Fruit fly (Drosophila melanogaster) whole organism, embryonic: Measurements from ENCODE around the gene CG18749.

ENCODE experiments used
- Adf1 ChIP-seq: fragments of 200-800 bp; sonication (Bioruptor generic); IDR thresholded peaks from 2 replicates; pipeline ENCODE4 v1.3.6; 2022; ENCODE audit warnings: missing biosample characterization, missing genetic modification characterization
- Atf3 ChIP-seq: fragments of 200-800 bp; sonication (Bioruptor generic); optimal IDR thresholded peaks from 3 replicates; lab custom pipeline; 2016; ENCODE audit warnings: missing biosample characterization, missing genetic modification characterization
- CG10147 ChIP-seq: fragments of 200-800 bp; sonication (Bioruptor generic); optimal IDR thresholded peaks from 2 replicates; lab custom pipeline; 2019; ENCODE audit warnings: missing biosample characterization, mild to moderate bottlenecking, missing genetic modification characterization, moderate library complexity
- CG10321 ChIP-seq: fragments of 200-800 bp; sonication (Bioruptor generic); IDR thresholded peaks from 2 replicates; pipeline ENCODE4 v1.3.6; 2022; ENCODE audit warnings: missing biosample characterization, missing genetic modification characterization
- CG11085 ChIP-seq: fragments of 200-800 bp; sonication (Bioruptor generic); IDR thresholded peaks from 2 replicates; pipeline ENCODE4 v1.3.6; 2022; ENCODE audit warnings: missing biosample characterization, missing genetic modification characterization
- CG11093 ChIP-seq: fragments of 200-800 bp; sonication (Bioruptor generic); IDR thresholded peaks from 3 replicates; pipeline ENCODE4 v1.3.6; 2022; ENCODE audit warnings: missing biosample characterization, missing genetic modification characterization
- CG12391 ChIP-seq: fragments of 200-800 bp; sonication (Bioruptor generic); optimal IDR thresholded peaks from 3 replicates; lab custom pipeline; 2018; ENCODE audit warnings: missing biosample characterization, mild to moderate bottlenecking, missing genetic modification characterization, moderate library complexity
- CG12744 ChIP-seq: fragments of 200-800 bp; sonication (Bioruptor generic); optimal IDR thresholded peaks from 2 replicates; lab custom pipeline; 2016; ENCODE audit warnings: missing biosample characterization, missing genetic modification characterization
- CG13894 ChIP-seq: fragments of 200-800 bp; sonication (Bioruptor generic); optimal IDR thresholded peaks from 3 replicates; lab custom pipeline; 2018; ENCODE audit warnings: missing biosample characterization, mild to moderate bottlenecking, missing genetic modification characterization, moderate library complexity
- CG14014 ChIP-seq: fragments of 200-800 bp; sonication (Bioruptor generic); IDR thresholded peaks from 2 replicates; pipeline ENCODE4 v1.3.6; 2022; ENCODE audit warnings: missing biosample characterization, missing genetic modification characterization
- CG14710 ChIP-seq: fragments of 200-800 bp; sonication (Bioruptor generic); optimal IDR thresholded peaks from 3 replicates; lab custom pipeline; 2019; ENCODE audit warnings: missing biosample characterization, mild to moderate bottlenecking, missing genetic modification characterization, moderate library complexity
- CG15514 ChIP-seq: fragments of 200-800 bp; sonication (Bioruptor generic); optimal IDR thresholded peaks from 3 replicates; lab custom pipeline; 2017; ENCODE audit warnings: missing biosample characterization, missing genetic modification characterization, mild to moderate bottlenecking, moderate library complexity, missing genetic modification reagents
- CG17359 ChIP-seq: fragments of 200-800 bp; sonication (Bioruptor generic); optimal IDR thresholded peaks from 3 replicates; lab custom pipeline; 2018; ENCODE audit warnings: missing biosample characterization, mild to moderate bottlenecking, missing genetic modification characterization, moderate library complexity
- CG17568 ChIP-seq: fragments of 200-800 bp; sonication (Bioruptor generic); optimal IDR thresholded peaks from 2 replicates; lab custom pipeline; 2018; ENCODE audit warnings: missing biosample characterization, mild to moderate bottlenecking, missing genetic modification characterization, moderate library complexity
- CG1832 ChIP-seq: fragments of 200-800 bp; sonication (Bioruptor generic); optimal IDR thresholded peaks from 2 replicates; lab custom pipeline; 2017; ENCODE audit warnings: missing biosample characterization, mild to moderate bottlenecking, missing genetic modification characterization, inconsistent platforms
- CG2199 ChIP-seq: fragments of 200-800 bp; sonication (Bioruptor generic); IDR thresholded peaks from 3 replicates; pipeline ENCODE4 v1.3.6; 2022; ENCODE audit warnings: missing biosample characterization, missing genetic modification characterization
- CG3065 ChIP-seq: fragments of 200-800 bp; sonication (Bioruptor generic); optimal IDR thresholded peaks from 2 replicates; lab custom pipeline; 2016; ENCODE audit warnings: missing biosample characterization, missing genetic modification characterization
- CG33557 ChIP-seq: fragments of 200-800 bp; sonication (Bioruptor generic); optimal IDR thresholded peaks from 2 replicates; lab custom pipeline; 2019; ENCODE audit warnings: missing biosample characterization, mild to moderate bottlenecking, missing genetic modification characterization, moderate library complexity
- CG3726 ChIP-seq: fragments of 200-800 bp; sonication (Bioruptor generic); IDR thresholded peaks from 3 replicates; pipeline ENCODE4, ENCODE4 v1.3.6; 2022; ENCODE audit warnings: missing biosample characterization, missing genetic modification characterization
- CG3847 ChIP-seq: fragments of 200-800 bp; sonication (Bioruptor generic); IDR thresholded peaks from 2 replicates; pipeline ENCODE4 v1.3.6; 2022; ENCODE audit warnings: missing biosample characterization, missing genetic modification characterization
- CG4360 ChIP-seq: fragments of 200-800 bp; sonication (Bioruptor generic); IDR thresholded peaks from 2 replicates; pipeline ENCODE4 v1.3.6; 2022; ENCODE audit warnings: missing biosample characterization, missing genetic modification characterization
- CG43689 ChIP-seq: fragments of 200-800 bp; sonication (Bioruptor generic); IDR thresholded peaks from 2 replicates; pipeline ENCODE4 v1.3.6; 2022; ENCODE audit warnings: missing biosample characterization, missing genetic modification characterization
- CG7271 ChIP-seq: fragments of 200-800 bp; sonication (Bioruptor generic); optimal IDR thresholded peaks from 2 replicates; lab custom pipeline; 2018; ENCODE audit warnings: missing biosample characterization, mild to moderate bottlenecking, missing genetic modification characterization, moderate library complexity
- CG8089 ChIP-seq: fragments of 200-800 bp; sonication (Bioruptor generic); optimal IDR thresholded peaks from 3 replicates; lab custom pipeline; 2016; ENCODE audit warnings: missing biosample characterization, missing genetic modification characterization
- CG8281 ChIP-seq: fragments of 200-800 bp; sonication (Bioruptor generic); optimal IDR thresholded peaks from 2 replicates; lab custom pipeline; 2018; ENCODE audit warnings: missing biosample characterization, mild to moderate bottlenecking, missing genetic modification characterization, moderate library complexity
- CoRest ChIP-seq: fragments of 200-800 bp; sonication (Bioruptor generic); optimal IDR thresholded peaks from 3 replicates; lab custom pipeline; 2018; ENCODE audit warnings: missing biosample characterization, mild to moderate bottlenecking, missing genetic modification characterization, moderate library complexity
- Dip2 ChIP-seq: fragments of 200-800 bp; sonication (Bioruptor generic); IDR thresholded peaks from 2 replicates; pipeline ENCODE4 v1.3.6; 2022; ENCODE audit warnings: missing biosample characterization, missing genetic modification characterization
- Dip3 ChIP-seq: fragments of 200-800 bp; sonication (Bioruptor generic); optimal IDR thresholded peaks from 3 replicates; lab custom pipeline; 2016; ENCODE audit warnings: missing biosample characterization, missing genetic modification characterization
- Lhr ChIP-seq: fragments of 200-800 bp; sonication (Bioruptor generic); optimal IDR thresholded peaks from 3 replicates; lab custom pipeline; 2017; ENCODE audit warnings: mild to moderate bottlenecking, missing biosample characterization, missing genetic modification reagents, missing genetic modification characterization
- Myb ChIP-seq: fragments of 200-800 bp; sonication (Bioruptor generic); optimal IDR thresholded peaks from 2 replicates; lab custom pipeline; 2016; ENCODE audit warnings: missing biosample characterization, missing genetic modification characterization
- Nf-YA ChIP-seq: fragments of 200-800 bp; sonication (Bioruptor generic); IDR thresholded peaks from 2 replicates; pipeline ENCODE4 v1.3.6; 2022; ENCODE audit warnings: missing biosample characterization, missing genetic modification characterization
- Ravus ChIP-seq: fragments of 200-800 bp; sonication (Bioruptor generic); IDR thresholded peaks from 2 replicates; pipeline ENCODE4 v1.3.6; 2022; ENCODE audit warnings: missing biosample characterization, missing genetic modification characterization
- Side ChIP-seq: fragments of 200-800 bp; sonication (Bioruptor generic); optimal IDR thresholded peaks from 2 replicates; lab custom pipeline; 2016; ENCODE audit warnings: missing biosample characterization, missing genetic modification characterization
- Spps ChIP-seq: fragments of 200-800 bp; sonication (Bioruptor generic); optimal IDR thresholded peaks from 2 replicates; lab custom pipeline; 2018; ENCODE audit warnings: missing biosample characterization, mild to moderate bottlenecking, missing genetic modification characterization
- ap ChIP-seq: fragments of 200-800 bp; sonication (Bioruptor generic); IDR thresholded peaks from 2 replicates; pipeline ENCODE4 v1.3.6; 2022; ENCODE audit warnings: missing biosample characterization, missing genetic modification characterization
- ase ChIP-seq: fragments of 200-800 bp; sonication (Bioruptor generic); IDR thresholded peaks from 3 replicates; pipeline ENCODE4 v1.3.6; 2022; ENCODE audit warnings: missing biosample characterization, missing genetic modification characterization
- az2 ChIP-seq: fragments of 200-800 bp; sonication (Bioruptor generic); optimal IDR thresholded peaks from 3 replicates; lab custom pipeline; 2016; ENCODE audit warnings: missing biosample characterization, missing genetic modification characterization
- btn ChIP-seq: fragments of 200-800 bp; sonication (Bioruptor generic); optimal IDR thresholded peaks from 2 replicates; lab custom pipeline; 2016; ENCODE audit warnings: missing biosample characterization, missing genetic modification characterization
- chif ChIP-seq, 2 experiments: fragments of 200-800 bp; sonication (Bioruptor generic); optimal IDR thresholded peaks; 3 replicates each; lab custom pipeline; 2016; ENCODE audit warnings: missing biosample characterization in 2 of 2, missing genetic modification characterization in 2 of 2
- dimm ChIP-seq: fragments of 200-800 bp; sonication (Bioruptor generic); IDR thresholded peaks from 2 replicates; pipeline ENCODE4 v1.3.6; 2022; ENCODE audit warnings: missing biosample characterization, missing genetic modification characterization
- gem ChIP-seq: fragments of 200-800 bp; sonication (Bioruptor generic); optimal IDR thresholded peaks from 2 replicates; lab custom pipeline; 2019; ENCODE audit warnings: missing biosample characterization, mild to moderate bottlenecking, missing genetic modification characterization, moderate library complexity
- jumu ChIP-seq: fragments of 200-800 bp; sonication (Bioruptor generic); optimal IDR thresholded peaks from 3 replicates; lab custom pipeline; 2016; ENCODE audit warnings: missing biosample characterization, missing genetic modification characterization
- oc ChIP-seq: fragments of 200-800 bp; sonication (Bioruptor generic); optimal IDR thresholded peaks from 2 replicates; lab custom pipeline; 2018; ENCODE audit warnings: missing biosample characterization, mild to moderate bottlenecking, missing genetic modification characterization, moderate library complexity
- org-1 ChIP-seq: fragments of 200-800 bp; sonication (Bioruptor generic); optimal IDR thresholded peaks from 2 replicates; lab custom pipeline; 2017; ENCODE audit warnings: missing biosample characterization, missing genetic modification characterization
- p53 ChIP-seq: fragments of 200-800 bp; sonication (Bioruptor generic); optimal IDR thresholded peaks from 2 replicates; lab custom pipeline; 2016; ENCODE audit warnings: missing biosample characterization, missing genetic modification characterization
- pfk ChIP-seq: fragments of 200-800 bp; sonication (Bioruptor generic); optimal IDR thresholded peaks from 2 replicates; lab custom pipeline; 2018; ENCODE audit warnings: missing biosample characterization, mild to moderate bottlenecking, missing genetic modification characterization, moderate library complexity
- phol ChIP-seq: fragments of 200-800 bp; sonication (Bioruptor generic); optimal IDR thresholded peaks from 3 replicates; lab custom pipeline; 2018; ENCODE audit warnings: missing biosample characterization, mild to moderate bottlenecking, missing genetic modification characterization, moderate library complexity
- pros ChIP-seq: fragments of 200-800 bp; sonication (Bioruptor generic); optimal IDR thresholded peaks from 3 replicates; lab custom pipeline; 2019; ENCODE audit warnings: missing biosample characterization, mild to moderate bottlenecking, missing genetic modification characterization, moderate library complexity
- sim ChIP-seq: fragments of 200-800 bp; sonication (Bioruptor generic); IDR thresholded peaks from 2 replicates; pipeline ENCODE4 v1.3.6; 2022; ENCODE audit warnings: missing biosample characterization, missing genetic modification characterization
- sob ChIP-seq: fragments of 200-800 bp; sonication (Bioruptor generic); IDR thresholded peaks from 2 replicates; pipeline ENCODE4 v1.3.6; 2022; ENCODE audit warnings: missing biosample characterization, missing genetic modification characterization
- stc ChIP-seq: fragments of 200-800 bp; sonication (Bioruptor generic); IDR thresholded peaks from 2 replicates; pipeline ENCODE4 v1.3.6; 2022; ENCODE audit warnings: missing biosample characterization, missing genetic modification characterization
- vvl ChIP-seq: fragments of 200-800 bp; sonication (Bioruptor generic); IDR thresholded peaks from 2 replicates; pipeline ENCODE4 v1.3.6; 2022; ENCODE audit warnings: missing biosample characterization, missing genetic modification characterization

Gene CG18749

dm6 chr3R:8233864-8234263 is 10.0 kb upstream of the CG18749 start (continued):
- TF ChIP-seq az2 (GFP tag; lab: Kevin White, UChicago) (peak; percentile 40), CG14014 (GFP tag; lab: Robert Waterston, UW) (peak; percentile 38; the same call in 1 of the 2 replicates), dimm (GFP tag; lab: Robert Waterston, UW) (no peak), Dip2 (GFP tag; lab: Robert Waterston, UW) (no peak), btn (no peak), CG3726 (GFP tag; lab: Robert Waterston, UW) (no peak), Side (GFP tag; lab: Kevin White, UChicago) (no peak), CG11093 (GFP tag; lab: Robert Waterston, UW) (no peak), sim (GFP tag; lab: Robert Waterston, UW) (no peak), CG12391 (peak; percentile 41), CG3847 (GFP tag; lab: Robert Waterston, UW) (no peak), CG10147 (GFP tag; lab: Kevin White, UChicago) (no peak), p53 (GFP tag; lab: Kevin White, UChicago) (no peak), CG15514 (GFP tag; lab: Kevin White, UChicago) (no peak), Myb (GFP tag; lab: Kevin White, UChicago) (no peak), CG11085 (no peak), Adf1 (no peak), ap (GFP tag; lab: Robert Waterston, UW) (no peak), Nf-YA (no peak), CG14710 (no peak), Spps (tag; lab: Kevin White, UChicago) (no peak), CG17568 (GFP tag; lab: Kevin White, UChicago) (no peak), stc (0 out of 2 replicates have a peak, but pooled peaks have one; percentile 30), CG3065 (GFP tag; lab: Kevin White, UChicago) (no peak), CG4360 (GFP tag; lab: Robert Waterston, UW) (no peak), CG33557 (no peak), CG10321 (no peak), CG8281 (tag; lab: Kevin White, UChicago) (no peak), Lhr (no peak), sob (GFP tag; lab: Robert Waterston, UW) (no peak), CG12744 (GFP tag; lab: Kevin White, UChicago) (no peak), Atf3 (GFP tag; lab: Kevin White, UChicago) (no peak), vvl (GFP tag; lab: Robert Waterston, UW) (0 out of 2 replicates have a peak, but pooled peaks have one; percentile 13), CG43689 (no peak), CoRest (tag; lab: Kevin White, UChicago) (peak; percentile 3), CG17359 (tag; lab: Kevin White, UChicago) (peak; percentile 9), jumu (GFP tag; lab: Kevin White, UChicago) (no peak), pros (GFP tag; lab: Kevin White, UChicago) (no peak), Ravus (no peak), oc (tag; lab: Kevin White, UChicago) (no peak), pfk (GFP tag; lab: Kevin White, UChicago) (no peak), Dip3 (GFP tag; lab: Kevin White, UChicago) (no peak), CG8089 (GFP tag; lab: Kevin White, UChicago) (no peak), org-1 (GFP tag; lab: Kevin White, UChicago) (peak; percentile 15), ase (no peak), chif (GFP tag; optimal IDR thresholded peaks at IDR 0.05; lab: Kevin White, UChicago) (peak in 1 of 2 experiments; percentile 48), CG1832 (GFP tag; lab: Kevin White, UChicago) (peak; percentile 48), gem (tag; lab: Kevin White, UChicago) (peak; percentile 61), phol (tag; lab: Kevin White, UChicago) (peak; percentile 43), CG2199 (GFP tag; lab: Robert Waterston, UW) (no peak), CG13894 (no peak), CG7271 (no peak)
